Worm (Caenorhabditis elegans) whole organism, late embryonic: ENCODE data around the gene F44E7.3.
"Not testable (repeated sequence)": the region's sequence is repeated elsewhere in the genome, so short reads cannot be mapped to it uniquely, and the experiment has no call there.

Experiments
- C38D4.7 ChIP-seq: fragments of 200-800 bp; sonication (Bioruptor generic); optimal IDR thresholded peaks from 2 replicates; lab custom pipeline; 2018; ENCODE audit warnings: mild to moderate bottlenecking, missing genetic modification characterization, moderate library complexity, missing compliant biosample characterization
- K02D7.2 ChIP-seq: sonication (generic microtip); optimal IDR thresholded peaks from 2 replicates; lab custom pipeline; 2017; ENCODE audit warnings: mild to moderate bottlenecking, missing genetic modification characterization, missing compliant biosample characterization
- K09A11.1 ChIP-seq: sonication (generic microtip); optimal IDR thresholded peaks from 2 replicates; lab custom pipeline; 2017; ENCODE audit warnings: antibody characterized with exemption, mild to moderate bottlenecking, missing genetic modification characterization, missing compliant biosample characterization; ENCODE audit not compliant: insufficient read depth
- Y22D7AL.16 ChIP-seq: sonication (generic microtip); optimal IDR thresholded peaks from 2 replicates; lab custom pipeline; 2016; ENCODE audit warnings: missing genetic modification characterization, missing compliant biosample characterization
- ceh-14 ChIP-seq: sonication (generic microtip); optimal IDR thresholded peaks from 2 replicates; lab custom pipeline; 2016; ENCODE audit warnings: missing genotype, missing genetic modification characterization, missing compliant biosample characterization
- ceh-19 ChIP-seq: fragments of 200-800 bp; sonication (Bioruptor generic); optimal IDR thresholded peaks from 2 replicates; lab custom pipeline; 2018; ENCODE audit warnings: mild to moderate bottlenecking, missing genetic modification characterization, missing compliant biosample characterization
- ceh-31 ChIP-seq: sonication (generic microtip); optimal IDR thresholded peaks from 2 replicates; lab custom pipeline; 2016; ENCODE audit warnings: missing genetic modification characterization, missing compliant biosample characterization
- ceh-45 ChIP-seq: fragments of 200-800 bp; sonication (Bioruptor generic); IDR thresholded peaks from 2 replicates; pipeline ENCODE4 v1.3.6; 2022; ENCODE audit warnings: missing genetic modification reagents, missing genetic modification characterization, missing compliant biosample characterization
- ceh-48 ChIP-seq: sonication (generic microtip); optimal IDR thresholded peaks from 2 replicates; lab custom pipeline; 2016; ENCODE audit warnings: missing genetic modification characterization, inconsistent platforms, missing compliant biosample characterization
- dmd-4 ChIP-seq: sonication (generic microtip); optimal IDR thresholded peaks from 2 replicates; lab custom pipeline; 2016; ENCODE audit warnings: borderline replicate concordance, missing genetic modification characterization, missing compliant biosample characterization
- dve-1 ChIP-seq: sonication (generic microtip); optimal IDR thresholded peaks from 2 replicates; lab custom pipeline; 2017; ENCODE audit warnings: antibody characterized with exemption, mild to moderate bottlenecking, missing genetic modification characterization, missing compliant biosample characterization
- elt-2 ChIP-seq: sonication (generic microtip); optimal IDR thresholded peaks from 2 replicates; lab custom pipeline; 2016; ENCODE audit warnings: missing genetic modification reagents, missing genetic modification characterization, missing compliant biosample characterization
- fkh-6 ChIP-seq: sonication (generic microtip); optimal IDR thresholded peaks from 2 replicates; lab custom pipeline; 2016; ENCODE audit warnings: missing genetic modification characterization, missing compliant biosample characterization
- hlh-15 ChIP-seq: sonication (generic microtip); optimal IDR thresholded peaks from 2 replicates; lab custom pipeline; 2016; ENCODE audit warnings: missing genetic modification characterization, missing compliant biosample characterization
- hlh-6 ChIP-seq: sonication (generic microtip); optimal IDR thresholded peaks from 2 replicates; lab custom pipeline; 2016; ENCODE audit warnings: missing genotype, missing genetic modification characterization, missing compliant biosample characterization
- nfya-1 ChIP-seq: sonication (generic microtip); optimal IDR thresholded peaks from 2 replicates; lab custom pipeline; 2017; ENCODE audit warnings: missing genetic modification characterization, mild to moderate bottlenecking, missing compliant biosample characterization, antibody characterized with exemption, moderate library complexity
- nhr-11 ChIP-seq: fragments of 150-350 bp; optimal IDR thresholded peaks from 2 replicates; lab custom pipeline; 2014; ENCODE audit warnings: missing biosample characterization, missing genetic modification characterization
- nhr-232 ChIP-seq: sonication (generic microtip); optimal IDR thresholded peaks from 2 replicates; lab custom pipeline; 2016; ENCODE audit warnings: missing genetic modification characterization, missing compliant biosample characterization
- npax-4 ChIP-seq: sonication (generic microtip); optimal IDR thresholded peaks from 2 replicates; lab custom pipeline; 2016; ENCODE audit warnings: missing genetic modification characterization, missing compliant biosample characterization
- pat-9 ChIP-seq: fragments of 200-800 bp; sonication (Bioruptor generic); optimal IDR thresholded peaks from 2 replicates; lab custom pipeline; 2018; ENCODE audit warnings: mild to moderate bottlenecking, missing genetic modification characterization, moderate library complexity, missing compliant biosample characterization
- pha-2 ChIP-seq: sonication (generic microtip); optimal IDR thresholded peaks from 2 replicates; lab custom pipeline; 2017; ENCODE audit warnings: mild to moderate bottlenecking, missing genetic modification characterization, missing compliant biosample characterization
- pha-4 ChIP-seq: fragments of 150-350 bp; optimal IDR thresholded peaks from 2 replicates; lab custom pipeline; 2018; ENCODE audit warnings: missing biosample characterization, missing genetic modification reagents, missing genetic modification characterization
- ref-2 ChIP-seq: sonication (generic microtip); optimal IDR thresholded peaks from 2 replicates; lab custom pipeline; 2016; ENCODE audit warnings: missing genetic modification characterization, missing compliant biosample characterization
- rnt-1 ChIP-seq: sonication (generic microtip); optimal IDR thresholded peaks from 2 replicates; lab custom pipeline; 2016; ENCODE audit warnings: missing genetic modification characterization, missing compliant biosample characterization
- sox-2 ChIP-seq: fragments of 200-800 bp; sonication (Bioruptor generic); IDR thresholded peaks from 2 replicates; pipeline ENCODE4 v1.3.6; 2022; ENCODE audit warnings: missing genetic modification reagents, missing genetic modification characterization, missing compliant biosample characterization
- sox-4 ChIP-seq: sonication (generic microtip); optimal IDR thresholded peaks from 2 replicates; lab custom pipeline; 2017; ENCODE audit warnings: mild to moderate bottlenecking, missing genetic modification characterization, inconsistent platforms, missing compliant biosample characterization
- tbx-2 ChIP-seq: sonication (generic microtip); optimal IDR thresholded peaks from 2 replicates; lab custom pipeline; 2016; ENCODE audit warnings: missing genetic modification characterization, missing compliant biosample characterization
- ttx-3 ChIP-seq: sonication (generic microtip); optimal IDR thresholded peaks from 2 replicates; lab custom pipeline; 2016; ENCODE audit warnings: missing genetic modification reagents, missing genetic modification characterization, missing compliant biosample characterization
- unc-3 ChIP-seq, 2 experiments: fragments of 200-800 bp in 1 of 2; sonication (Bioruptor generic) in 1 of 2; sonication (generic microtip) in 1 of 2; conservative IDR thresholded peaks in 1 of 2; optimal IDR thresholded peaks in 1 of 2; 2 replicates each; pipeline versions ENCODE4 v1.3.6 to Lab custom; 2016 to 2022; ENCODE audit warnings: missing compliant biosample characterization in 2 of 2, missing genetic modification characterization in 2 of 2, missing genetic modification reagents in 1 of 2
- unc-42 ChIP-seq: sonication (generic microtip); optimal IDR thresholded peaks from 2 replicates; lab custom pipeline; 2016; ENCODE audit warnings: missing genotype, missing genetic modification characterization, missing compliant biosample characterization
- unc-55 ChIP-seq: sonication (generic microtip); optimal IDR thresholded peaks from 2 replicates; lab custom pipeline; 2017; ENCODE audit warnings: missing biosample characterization, missing genetic modification reagents, missing genetic modification characterization
- zip-5 ChIP-seq: sonication (generic microtip); optimal IDR thresholded peaks from 2 replicates; lab custom pipeline; 2016; ENCODE audit warnings: missing genetic modification characterization, missing compliant biosample characterization

The F44E7.3 gene

DNA sequence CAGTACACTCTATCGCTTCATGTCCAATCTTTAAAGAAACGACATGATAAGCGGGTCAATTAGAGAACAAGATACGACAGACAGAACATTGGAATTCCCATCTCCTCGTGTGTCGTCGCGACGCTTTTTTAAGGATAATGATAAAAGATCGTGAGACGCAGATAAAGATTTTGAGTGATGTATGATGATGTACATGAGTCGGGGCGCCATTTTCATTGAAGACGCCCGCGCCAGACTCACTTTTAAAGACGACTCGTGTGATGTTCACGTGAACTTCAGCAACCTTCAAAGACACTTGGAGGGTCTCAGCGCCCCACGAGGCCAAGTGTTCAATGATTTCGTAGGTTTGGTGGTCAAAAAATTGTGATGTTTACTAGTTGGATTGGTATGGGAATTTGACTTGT is 3.5 kb upstream of the F44E7.3 start:
- TF ChIP-seq ceh-48 (tag; lab: Kevin White, UChicago) (no peak), ttx-3 (tag; lab: Kevin White, UChicago) (no peak), elt-2 (tag; lab: Kevin White, UChicago) (peak; percentile 30)
- TF ChIP-seq, all 69 proteins: peak for 1

DNA sequence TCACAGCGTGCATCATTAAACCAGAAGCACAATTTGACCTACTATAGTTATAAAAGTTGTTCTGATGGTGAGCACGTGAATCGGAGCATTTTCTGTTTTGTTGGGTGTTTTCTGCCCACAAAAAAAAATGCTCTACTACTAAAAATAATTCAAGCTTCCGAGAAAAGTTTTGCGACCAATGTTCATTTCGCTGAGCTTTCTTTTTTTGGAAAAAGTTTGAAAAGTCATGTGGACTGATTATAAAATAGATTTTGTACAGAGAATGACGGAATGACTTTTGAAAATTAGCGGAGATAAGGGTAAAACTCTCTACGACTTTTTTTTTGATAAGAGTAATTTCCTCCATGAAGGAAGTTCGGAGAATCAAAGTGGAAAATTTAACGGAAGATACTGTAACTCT is 2.2 kb upstream of the F44E7.3 start:
- no peak for TF ChIP-seq hlh-6 (tag; lab: Kevin White, UChicago)
- TF ChIP-seq hlh-15 (tag; lab: Kevin White, UChicago), result no peak
- no peak for TF ChIP-seq dmd-4 (tag; lab: Kevin White, UChicago)
- TF ChIP-seq unc-55 (GFP tag; lab: Kevin White, UChicago), result no peak
- no peak for TF ChIP-seq sox-4 (tag; lab: Kevin White, UChicago)
- TF ChIP-seq, all 69 proteins: peak for 0

DNA sequence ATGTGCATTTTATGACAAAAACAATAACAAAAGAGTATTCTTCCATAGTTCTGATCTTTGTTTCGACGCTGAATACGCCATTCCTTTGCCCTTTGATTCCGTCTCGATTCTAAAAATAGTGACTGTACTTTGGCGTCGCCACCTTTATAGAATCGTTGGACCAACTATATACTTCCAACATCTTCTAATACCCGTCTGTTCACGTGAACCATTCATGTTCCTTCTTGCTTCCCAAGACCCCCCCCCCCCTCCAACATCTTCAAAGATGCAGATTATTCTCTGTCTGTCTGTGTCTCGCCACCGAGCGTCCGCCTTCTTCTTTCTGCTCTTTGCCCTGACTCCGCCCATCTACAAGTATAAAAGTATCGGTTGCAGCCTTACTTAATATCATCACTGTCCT is 1.7 kb upstream of the F44E7.3 start:
- no peak for TF ChIP-seq Y22D7AL.16 (tag; lab: Kevin White, UChicago)
- TF ChIP-seq unc-55 (GFP tag; lab: Kevin White, UChicago), result no peak
- TF ChIP-seq zip-5 (tag; lab: Kevin White, UChicago), result no peak
- no peak for TF ChIP-seq C38D4.7 (GFP tag; lab: Kevin White, UChicago)
- TF ChIP-seq K02D7.2 (tag; lab: Kevin White, UChicago), result no peak

DNA sequence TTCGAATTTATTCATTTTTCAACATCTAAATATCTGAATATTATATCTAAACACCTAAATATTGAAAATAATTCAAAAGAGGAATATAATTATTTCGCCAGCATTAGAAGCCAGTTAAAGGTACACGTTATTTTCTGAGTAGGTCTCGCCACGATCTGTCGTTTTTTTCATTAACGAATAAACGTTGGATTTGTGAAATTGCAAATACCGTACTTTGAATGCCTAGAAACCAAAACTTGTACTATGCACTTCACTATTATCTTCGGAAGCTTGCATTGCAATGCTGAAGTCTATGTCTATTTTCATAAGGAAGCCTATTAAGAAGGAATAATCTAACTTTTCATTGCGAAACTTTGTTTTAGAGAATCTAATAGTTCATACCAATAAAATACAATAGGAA is 758 bp downstream of the F44E7.3 start:
- TF ChIP-seq nhr-232 (tag; lab: Kevin White, UChicago) (no peak), ceh-31 (tag; lab: Kevin White, UChicago) (no peak), dve-1 (tag; lab: Kevin White, UChicago) (no peak), unc-42 (tag; lab: Kevin White, UChicago) (no peak), fkh-6 (tag; lab: Kevin White, UChicago) (no peak), sox-4 (tag; lab: Kevin White, UChicago) (no peak), pat-9 (tag; lab: Kevin White, UChicago) (no peak), nhr-11 (tag; lab: Kevin White, UChicago) (no peak), zip-5 (tag; lab: Kevin White, UChicago) (no peak), pha-2 (no peak), ref-2 (tag; lab: Kevin White, UChicago) (no peak), ceh-19 (GFP tag; lab: Kevin White, UChicago) (no peak), unc-55 (GFP tag; lab: Kevin White, UChicago) (no peak), pha-4 (tag; lab: Kevin White, UChicago) (no peak), nfya-1 (tag; lab: Kevin White, UChicago) (no peak)
- TF ChIP-seq, all 69 proteins: peak for 0

DNA sequence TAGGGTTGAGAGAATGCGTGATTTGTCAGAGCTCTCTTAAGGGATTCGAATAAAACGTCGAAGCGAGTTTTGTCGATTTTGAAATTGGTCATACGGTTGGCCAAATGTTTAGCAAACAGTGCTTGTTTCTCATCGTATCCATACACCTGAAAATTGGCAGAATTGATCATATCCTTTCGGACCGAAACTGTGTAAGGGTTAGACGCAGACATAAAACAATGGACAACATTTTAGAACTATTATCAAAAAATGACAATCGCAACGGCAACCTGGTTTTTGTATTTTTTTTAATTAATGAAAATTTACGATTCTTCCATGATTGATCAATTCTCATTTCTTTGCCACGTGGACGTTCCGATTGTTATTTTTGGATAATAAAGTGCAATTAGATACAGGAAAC is 2.4 kb downstream of the F44E7.3 start:
- no peak for TF ChIP-seq npax-4
- no peak for TF ChIP-seq Y22D7AL.16 (tag; lab: Kevin White, UChicago)
- TF ChIP-seq K02D7.2 (tag; lab: Kevin White, UChicago), result no peak
- no peak for TF ChIP-seq K09A11.1
- TF ChIP-seq ttx-3 (tag; lab: Kevin White, UChicago), result no peak
- no peak for TF ChIP-seq pha-4 (tag; lab: Kevin White, UChicago)
- TF ChIP-seq hlh-15 (tag; lab: Kevin White, UChicago), result no peak

DNA sequence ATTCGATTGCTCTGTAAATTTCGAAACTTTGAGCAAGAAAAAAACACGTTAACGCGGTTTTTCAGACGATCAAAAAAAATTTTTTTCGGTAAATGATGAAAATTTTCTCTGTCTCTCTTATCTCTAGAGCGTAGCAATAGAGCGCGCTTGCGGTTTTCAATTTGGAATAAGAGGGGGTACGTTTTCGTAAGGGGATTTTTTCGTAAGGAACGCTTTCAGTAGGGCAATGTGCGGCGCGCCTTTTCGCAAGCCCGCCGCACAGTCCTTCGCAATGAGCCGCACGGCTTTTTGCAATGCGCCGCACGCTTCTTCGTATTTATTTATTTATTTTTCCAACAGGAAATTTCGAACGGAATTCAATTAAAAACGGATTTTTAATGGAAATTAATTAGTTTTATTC is 5.2 kb downstream of the F44E7.3 start, which contains the start of gene F44E7.4:
TSS of gene F44E7.4 (minus strand) at position 13 of the 400 bp plus-strand sequence.
- TF ChIP-seq rnt-1 (tag; lab: Kevin White, UChicago), result peak; percentile 45
- peak; percentile 87 for TF ChIP-seq ceh-45 (GFP tag; lab: Robert Waterston, UW)
- TF ChIP-seq unc-3 (GFP tag; conservative IDR thresholded peaks at IDR 0.05; lab: Robert Waterston, UW), result peak; percentile 72; the same call in 1 of the 2 replicates
- TF ChIP-seq unc-3 (tag; optimal IDR thresholded peaks at IDR 0.05; lab: Kevin White, UChicago), result not testable (repeated sequence)
- TF ChIP-seq nfya-1 (tag; lab: Kevin White, UChicago), result peak; percentile 28
- TF ChIP-seq ceh-14, result peak; percentile 4
- peak; percentile 78 for TF ChIP-seq sox-2 (GFP tag; lab: Robert Waterston, UW)
- TF ChIP-seq unc-42 (tag; lab: Kevin White, UChicago), result peak; percentile 28
- peak; percentile 4 for TF ChIP-seq tbx-2
- peak; percentile 50 for TF ChIP-seq ceh-31 (tag; lab: Kevin White, UChicago)
